Worm (Caenorhabditis elegans): ENCODE results near the gene D1086.12.

DNA sequence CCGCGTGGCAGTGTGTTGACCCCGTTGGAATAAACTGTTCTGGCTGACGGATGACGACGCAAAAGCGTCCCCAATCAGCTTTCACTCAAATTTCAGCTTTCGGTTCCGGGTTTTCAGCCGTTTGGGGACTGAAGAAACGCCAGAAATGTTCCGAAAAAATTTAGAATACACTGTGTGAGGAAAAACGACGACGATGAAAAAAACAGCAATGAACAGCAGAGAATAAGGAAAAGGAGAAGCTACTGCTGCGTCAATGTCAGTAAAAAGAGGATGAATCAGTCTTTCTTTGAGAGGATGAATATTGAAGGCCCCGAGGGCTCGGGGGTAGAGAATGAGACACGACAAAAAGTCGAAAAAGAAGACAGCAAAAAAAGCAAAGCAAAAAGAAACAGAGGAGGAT lies 27.9 kb downstream of the D1086.12 start:
- no peak for TF ChIP-seq nhr-237 (tag; optimal IDR thresholded peaks at IDR 0.05)
- TF ChIP-seq lsy-2 (tag; optimal IDR thresholded peaks at IDR 0.05) = no peak
- TF ChIP-seq flh-1 (GFP tag; optimal IDR thresholded peaks at IDR 0.05) = no peak
- no peak for TF ChIP-seq nhr-76 (tag; optimal IDR thresholded peaks at IDR 0.05)
- no peak for TF ChIP-seq ces-1 (GFP tag; optimal IDR thresholded peaks at IDR 0.05)
- no peak for TF ChIP-seq ham-2 (GFP tag; optimal IDR thresholded peaks at IDR 0.05)
- no peak for TF ChIP-seq lin-13 (tag; optimal IDR thresholded peaks at IDR 0.05)
